Fruit fly (Drosophila melanogaster) whole organism, embryonic: ENCODE results near the gene CG6656.

Experiments used
- Aef1 ChIP-seq: fragments of 200-800 bp; sonication (Bioruptor generic); IDR thresholded peaks from 3 replicates; pipeline ENCODE4 v1.3.6; 2022; ENCODE audit warnings: missing biosample characterization, missing genetic modification characterization
- CG10274 ChIP-seq: fragments of 200-800 bp; sonication (Bioruptor generic); optimal IDR thresholded peaks from 3 replicates; lab custom pipeline; 2017; ENCODE audit warnings: missing biosample characterization, mild to moderate bottlenecking, missing genetic modification characterization
- CG11456 ChIP-seq: fragments of 200-800 bp; sonication (Bioruptor generic); IDR thresholded peaks from 3 replicates; pipeline ENCODE4 v1.3.6; 2022; ENCODE audit warnings: missing biosample characterization, missing genetic modification characterization
- CG11695 ChIP-seq: fragments of 200-800 bp; sonication (Bioruptor generic); IDR thresholded peaks from 3 replicates; pipeline ENCODE4 v1.3.6; 2022; ENCODE audit warnings: missing biosample characterization, missing genetic modification characterization
- CG1529 ChIP-seq: fragments of 200-800 bp; sonication (Bioruptor generic); optimal IDR thresholded peaks from 3 replicates; lab custom pipeline; 2018; ENCODE audit warnings: missing biosample characterization, missing genetic modification characterization
- CG15696 ChIP-seq: fragments of 200-800 bp; sonication (Bioruptor generic); optimal IDR thresholded peaks from 2 replicates; lab custom pipeline; 2019; ENCODE audit warnings: missing biosample characterization, mild to moderate bottlenecking, missing genetic modification characterization, moderate library complexity
- CG1647 ChIP-seq: fragments of 200-800 bp; sonication (Bioruptor generic); optimal IDR thresholded peaks from 3 replicates; lab custom pipeline; 2016; ENCODE audit warnings: missing biosample characterization, missing genetic modification characterization
- CG17829 ChIP-seq: fragments of 200-800 bp; optimal IDR thresholded peaks from 2 replicates; lab custom pipeline; 2019; ENCODE audit warnings: missing biosample characterization, mild to moderate bottlenecking, missing genetic modification characterization, moderate library complexity
- CG2889 ChIP-seq: fragments of 200-800 bp; sonication (Bioruptor generic); IDR thresholded peaks from 3 replicates; pipeline ENCODE4 v1.3.6; 2022; ENCODE audit warnings: missing biosample characterization, missing genetic modification characterization
- CG30403 ChIP-seq: fragments of 200-800 bp; sonication (Bioruptor generic); optimal IDR thresholded peaks from 3 replicates; lab custom pipeline; 2016; ENCODE audit warnings: missing biosample characterization, missing genetic modification characterization
- CG34422 ChIP-seq: fragments of 200-800 bp; sonication (Bioruptor generic); IDR thresholded peaks from 3 replicates; pipeline ENCODE4 v1.3.6; 2022; ENCODE audit warnings: missing biosample characterization, missing genetic modification characterization
- CG4617 ChIP-seq: fragments of 200-800 bp; sonication (Bioruptor generic); optimal IDR thresholded peaks from 3 replicates; lab custom pipeline; 2016; ENCODE audit warnings: missing biosample characterization, missing genetic modification characterization, borderline replicate concordance
- CG7271 ChIP-seq: fragments of 200-800 bp; sonication (Bioruptor generic); optimal IDR thresholded peaks from 2 replicates; lab custom pipeline; 2018; ENCODE audit warnings: missing biosample characterization, mild to moderate bottlenecking, missing genetic modification characterization, moderate library complexity
- CG7357 ChIP-seq: fragments of 200-800 bp; sonication (Bioruptor generic); IDR thresholded peaks from 3 replicates; pipeline ENCODE4 v1.3.6; 2022; ENCODE audit warnings: missing biosample characterization, missing genetic modification characterization
- CG7786 ChIP-seq: fragments of 200-800 bp; sonication (Bioruptor generic); optimal IDR thresholded peaks from 2 replicates; lab custom pipeline; 2016; ENCODE audit warnings: missing biosample characterization, missing genetic modification characterization
- CHES-1-like ChIP-seq: fragments of 200-800 bp; sonication (Bioruptor generic); optimal IDR thresholded peaks from 2 replicates; lab custom pipeline; 2016; ENCODE audit warnings: missing biosample characterization, missing genetic modification characterization
- D ChIP-seq, 2 experiments: fragments of 200-800 bp in 1 of 2; fragments of >200 bp in 1 of 2; sonication (Bioruptor generic) in 1 of 2; optimal IDR thresholded peaks; 2 replicates in 1 of 2; 3 replicates in 1 of 2; lab custom pipeline; 2017; ENCODE audit warnings: mild to moderate bottlenecking in 1 of 2, missing biosample characterization in 1 of 2, missing genetic modification characterization in 1 of 2, missing genetic modification reagents in 1 of 2
- Dbx ChIP-seq: fragments of 200-800 bp; sonication (Bioruptor generic); IDR thresholded peaks from 3 replicates; pipeline ENCODE4 v1.3.6; 2022; ENCODE audit warnings: missing biosample characterization, missing genetic modification characterization
- Deaf1 ChIP-seq: fragments of 200-800 bp; optimal IDR thresholded peaks from 3 replicates; lab custom pipeline; 2019; ENCODE audit warnings: missing biosample characterization, mild to moderate bottlenecking, missing genetic modification characterization, moderate library complexity
- Dll ChIP-seq: fragments of 200-800 bp; sonication (Bioruptor generic); IDR thresholded peaks from 4 replicates; pipeline ENCODE4 v1.3.6; 2022; ENCODE audit warnings: missing biosample characterization, missing genetic modification characterization; ENCODE audit not compliant: partially characterized antibody
- Eip74EF ChIP-seq, 2 experiments: fragments of 200-800 bp in 1 of 2; fragments of >200 bp in 1 of 2; sonication (Bioruptor generic) in 1 of 2; optimal IDR thresholded peaks; 2 replicates each; lab custom pipeline; 2017 to 2019; ENCODE audit warnings: missing biosample characterization in 2 of 2, missing genetic modification characterization in 2 of 2, mild to moderate bottlenecking in 1 of 2, moderate library complexity in 1 of 2
- Ets97D ChIP-seq: fragments of 200-800 bp; sonication (Bioruptor generic); optimal IDR thresholded peaks from 3 replicates; lab custom pipeline; 2016; ENCODE audit warnings: missing biosample characterization, missing genetic modification characterization
- Hsf ChIP-seq: fragments of 200-800 bp; sonication (Bioruptor generic); optimal IDR thresholded peaks from 3 replicates; lab custom pipeline; 2016; ENCODE audit warnings: missing biosample characterization, missing genetic modification characterization
- MTF-1 ChIP-seq: fragments of 200-800 bp; sonication (Bioruptor generic); optimal IDR thresholded peaks from 2 replicates; lab custom pipeline; 2018; ENCODE audit warnings: missing biosample characterization, mild to moderate bottlenecking, missing genetic modification characterization, borderline replicate concordance
- Meics ChIP-seq: fragments of 200-800 bp; sonication (Bioruptor generic); optimal IDR thresholded peaks from 2 replicates; lab custom pipeline; 2017; ENCODE audit warnings: missing biosample characterization, mild to moderate bottlenecking, missing genetic modification characterization
- Pdp1 ChIP-seq, 2 experiments: fragments of 200-800 bp; sonication (Bioruptor generic); optimal IDR thresholded peaks; 3 replicates each; lab custom pipeline; 2016; ENCODE audit warnings: missing biosample characterization in 2 of 2, missing genetic modification characterization in 2 of 2, mild to moderate bottlenecking in 1 of 2, moderate library complexity in 1 of 2
- Spps ChIP-seq: fragments of 200-800 bp; sonication (Bioruptor generic); optimal IDR thresholded peaks from 2 replicates; lab custom pipeline; 2018; ENCODE audit warnings: missing biosample characterization, mild to moderate bottlenecking, missing genetic modification characterization
- Xbp1 ChIP-seq: fragments of 200-800 bp; sonication (Bioruptor generic); optimal IDR thresholded peaks from 3 replicates; lab custom pipeline; 2016; ENCODE audit warnings: missing biosample characterization, mild to moderate bottlenecking, missing genetic modification characterization
- ac ChIP-seq: fragments of 200-800 bp; sonication (Bioruptor generic); optimal IDR thresholded peaks from 3 replicates; lab custom pipeline; 2017; ENCODE audit warnings: missing biosample characterization, mild to moderate bottlenecking, missing genetic modification characterization
- amos ChIP-seq: fragments of 200-800 bp; sonication (Bioruptor generic); IDR thresholded peaks from 2 replicates; pipeline ENCODE4 v1.3.6; 2022; ENCODE audit warnings: missing biosample characterization, missing genetic modification characterization; ENCODE audit not compliant: partially characterized antibody
- ato ChIP-seq: fragments of 200-800 bp; sonication (Bioruptor generic); IDR thresholded peaks from 2 replicates; pipeline ENCODE4 v1.3.6; 2022; ENCODE audit warnings: missing biosample characterization, missing genetic modification characterization; ENCODE audit not compliant: partially characterized antibody
- az2 ChIP-seq: fragments of 200-800 bp; sonication (Bioruptor generic); optimal IDR thresholded peaks from 3 replicates; lab custom pipeline; 2016; ENCODE audit warnings: missing biosample characterization, missing genetic modification characterization
- bcd ChIP-seq: fragments of 200-800 bp; sonication (Bioruptor generic); optimal IDR thresholded peaks from 2 replicates; lab custom pipeline; 2017; ENCODE audit warnings: missing biosample characterization, mild to moderate bottlenecking, missing genetic modification characterization
- ems ChIP-seq: fragments of 200-800 bp; sonication (Bioruptor generic); optimal IDR thresholded peaks from 3 replicates; lab custom pipeline; 2016; ENCODE audit warnings: missing biosample characterization, missing genetic modification characterization
- gsb ChIP-seq: fragments of 200-800 bp; sonication (Bioruptor generic); IDR thresholded peaks from 2 replicates; pipeline ENCODE4 v1.3.6; 2022; ENCODE audit warnings: missing biosample characterization, missing genetic modification characterization
- her ChIP-seq: fragments of 200-800 bp; sonication (Bioruptor generic); optimal IDR thresholded peaks from 2 replicates; lab custom pipeline; 2016; ENCODE audit warnings: missing biosample characterization, missing genetic modification characterization
- luna ChIP-seq: fragments of 200-800 bp; sonication (Bioruptor generic); optimal IDR thresholded peaks from 2 replicates; lab custom pipeline; 2016; ENCODE audit warnings: missing biosample characterization, missing genetic modification characterization
- pb ChIP-seq: fragments of 200-800 bp; sonication (Bioruptor generic); optimal IDR thresholded peaks from 3 replicates; lab custom pipeline; 2016; ENCODE audit warnings: missing biosample characterization, missing genetic modification characterization
- pita ChIP-seq: fragments of 200-800 bp; sonication (Bioruptor generic); optimal IDR thresholded peaks from 2 replicates; lab custom pipeline; 2017; ENCODE audit warnings: missing biosample characterization, mild to moderate bottlenecking, missing genetic modification characterization
- sd ChIP-seq: fragments of 200-800 bp; sonication (Bioruptor generic); optimal IDR thresholded peaks from 3 replicates; lab custom pipeline; 2018; ENCODE audit warnings: missing biosample characterization, mild to moderate bottlenecking, missing genetic modification characterization, moderate library complexity
- sisA ChIP-seq: fragments of 200-800 bp; sonication (Bioruptor generic); IDR thresholded peaks from 2 replicates; pipeline ENCODE4 v1.3.6; 2022; ENCODE audit warnings: missing biosample characterization, missing genetic modification characterization
- sqz ChIP-seq: fragments of 200-800 bp; sonication (Bioruptor generic); optimal IDR thresholded peaks from 3 replicates; lab custom pipeline; 2018; ENCODE audit warnings: missing biosample characterization, mild to moderate bottlenecking, missing genetic modification characterization
- tll ChIP-seq, 2 experiments: fragments of 200-800 bp in 1 of 2; fragments of >200 bp in 1 of 2; sonication (Bioruptor generic) in 1 of 2; optimal IDR thresholded peaks; 2 replicates each; lab custom pipeline; 2017 to 2019; ENCODE audit warnings: missing biosample characterization in 2 of 2, missing genetic modification characterization in 2 of 2, mild to moderate bottlenecking in 1 of 2, moderate library complexity in 1 of 2
- unpg ChIP-seq: fragments of 200-800 bp; sonication (Bioruptor generic); optimal IDR thresholded peaks from 3 replicates; lab custom pipeline; 2018; ENCODE audit warnings: missing biosample characterization, mild to moderate bottlenecking, missing genetic modification characterization, moderate library complexity
- usp ChIP-seq: fragments of >200 bp; optimal IDR thresholded peaks from 2 replicates; lab custom pipeline; 2017; ENCODE audit warnings: missing biosample characterization, missing genetic modification characterization
- vfl ChIP-seq: fragments of 200-800 bp; sonication (Bioruptor generic); optimal IDR thresholded peaks from 2 replicates; lab custom pipeline; 2016; ENCODE audit warnings: missing biosample characterization, missing genetic modification characterization
- wdn ChIP-seq: fragments of 200-800 bp; sonication (Bioruptor generic); IDR thresholded peaks from 2 replicates; pipeline ENCODE4 v1.3.6; 2022; ENCODE audit warnings: missing biosample characterization, missing genetic modification characterization
- wor ChIP-seq: fragments of 200-800 bp; sonication (Bioruptor generic); IDR thresholded peaks from 2 replicates; pipeline ENCODE4 v1.3.6; 2022; ENCODE audit warnings: missing biosample characterization, missing genetic modification characterization
- zfh2 ChIP-seq: fragments of 200-800 bp; sonication (Bioruptor generic); optimal IDR thresholded peaks from 2 replicates; lab custom pipeline; 2016; ENCODE audit warnings: missing biosample characterization, missing genetic modification characterization

The CG6656 gene

dm6 chr3R:21828040-21828526, 47.0 kb upstream of the CG6656 start (continued):
- TF ChIP-seq wor (GFP tag; lab: Robert Waterston, UW) (peak; percentile 83), CG17829 (tag; lab: Kevin White, UChicago) (peak; percentile 90), sqz (GFP tag; lab: Kevin White, UChicago) (peak; percentile 50), CG1529 (peak; percentile 76), Ets97D (GFP tag; lab: Kevin White, UChicago) (no peak), D (optimal IDR thresholded peaks at IDR 0.05; lab: Kevin White, UChicago) (no peak), D (GFP tag; optimal IDR thresholded peaks at IDR 0.05; lab: Kevin White, UChicago) (peak; percentile 79), CG7786 (GFP tag; lab: Kevin White, UChicago) (peak; percentile 79), CG7357 (peak; percentile 48; the same call in 1 of the 3 replicates), vfl (GFP tag; lab: Kevin White, UChicago) (no peak), ato (GFP tag; lab: Robert Waterston, UW) (no peak), CG30403 (GFP tag; lab: Kevin White, UChicago) (peak; percentile 64), MTF-1 (GFP tag; lab: Kevin White, UChicago) (peak; percentile 12), Deaf1 (tag; lab: Kevin White, UChicago) (peak; percentile 10), Eip74EF (GFP tag; optimal IDR thresholded peaks at IDR 0.05; lab: Kevin White, UChicago) (peak in 1 of 2 experiments; percentile 69), CG11456 (GFP tag; lab: Robert Waterston, UW) (no peak), tll (GFP tag; optimal IDR thresholded peaks at IDR 0.05; lab: Kevin White, UChicago) (no peak), CG7271 (tag; lab: Kevin White, UChicago) (no peak), Dbx (GFP tag; lab: Robert Waterston, UW) (no peak), Aef1 (GFP tag; lab: Robert Waterston, UW) (no peak), pb (GFP tag; lab: Kevin White, UChicago) (peak; percentile 46), Xbp1 (peak; percentile 75), wdn (GFP tag; lab: Robert Waterston, UW) (0 out of 2 replicates have a peak, but pooled peaks have one; percentile 9), usp (GFP tag; lab: Kevin White, UChicago) (no peak), az2 (GFP tag; lab: Kevin White, UChicago) (peak; percentile 81), gsb (GFP tag; lab: Robert Waterston, UW) (no peak), her (GFP tag; lab: Kevin White, UChicago) (no peak), Meics (no peak), CG10274 (GFP tag; lab: Kevin White, UChicago) (no peak), amos (GFP tag; lab: Robert Waterston, UW) (no peak), CG34422 (GFP tag; lab: Robert Waterston, UW) (peak; percentile 66; the same call in 2 of the 3 replicates), zfh2 (GFP tag; lab: Kevin White, UChicago) (no peak), CG11695 (GFP tag; lab: Robert Waterston, UW) (no peak), CG4617 (GFP tag; lab: Kevin White, UChicago) (peak; percentile 2), CG1647 (GFP tag; lab: Kevin White, UChicago) (peak; percentile 58), Dll (0 out of 4 replicates have a peak, but pooled peaks have one; percentile 36), CHES-1-like (GFP tag; lab: Kevin White, UChicago) (peak; percentile 55), pita (GFP tag; lab: Kevin White, UChicago) (no peak), CG2889 (peak; percentile 34; the same call in 1 of the 3 replicates), sd (tag; lab: Kevin White, UChicago) (peak; percentile 31), Spps (tag; lab: Kevin White, UChicago) (peak; percentile 83), unpg (peak; percentile 76), CG15696 (tag; lab: Kevin White, UChicago) (peak; percentile 63), bcd (GFP tag; lab: Kevin White, UChicago) (peak; percentile 17), ac (GFP tag; lab: Kevin White, UChicago) (no peak), Pdp1 (GFP tag; optimal IDR thresholded peaks at IDR 0.05; lab: Kevin White, UChicago) (peak; percentile 40 to 67), ems (GFP tag; lab: Kevin White, UChicago) (peak; percentile 43), sisA (GFP tag; lab: Robert Waterston, UW) (peak; percentile 75), luna (GFP tag; lab: Kevin White, UChicago) (no peak), Hsf (peak; percentile 82)
